Worm (Caenorhabditis elegans) whole organism, L4 larva: Measurements from ENCODE around the gene C14A4.7.
A peak's percentile ranks its signal among the peaks of the same experiment; 100 is the strongest.

ENCODE experiments used
- ZK546.5 ChIP-seq, 2 experiments: sonication (generic microtip); optimal IDR thresholded peaks; 2 replicates each; lab custom pipeline; 2017; ENCODE audit warnings: missing biosample characterization in 2 of 2, missing genetic modification characterization in 2 of 2
- aly-2 ChIP-seq: sonication (generic microtip); optimal IDR thresholded peaks from 2 replicates; lab custom pipeline; 2018; ENCODE audit warnings: missing biosample characterization, missing genetic modification characterization
- ama-1 ChIP-seq: fragments of 150-350 bp; optimal IDR thresholded peaks from 2 replicates; lab custom pipeline; 2014; ENCODE audit warnings: inconsistent platforms, mixed read lengths
- ceh-28 ChIP-seq: fragments of 150-350 bp; optimal IDR thresholded peaks from 2 replicates; lab custom pipeline; 2014; ENCODE audit warnings: missing biosample characterization, missing genetic modification reagents, missing genetic modification characterization
- ceh-82 ChIP-seq: sonication (generic microtip); optimal IDR thresholded peaks from 2 replicates; lab custom pipeline; 2017; ENCODE audit warnings: missing biosample characterization, missing genetic modification characterization
- jun-1 ChIP-seq: fragments of 150-350 bp; optimal IDR thresholded peaks from 2 replicates; lab custom pipeline; 2014; ENCODE audit warnings: missing biosample characterization, missing genetic modification reagents, missing genetic modification characterization
- madf-9 ChIP-seq: fragments of 200-800 bp; sonication (Bioruptor generic); conservative IDR thresholded peaks from 2 replicates; pipeline ENCODE4 v1.3.6; 2022; ENCODE audit warnings: missing genetic modification reagents, missing genetic modification characterization, missing compliant biosample characterization
- nhr-237 ChIP-seq: sonication (generic microtip); optimal IDR thresholded peaks from 2 replicates; lab custom pipeline; 2017; ENCODE audit warnings: missing biosample characterization, missing genetic modification characterization
- nhr-28 ChIP-seq: fragments of 150-350 bp; optimal IDR thresholded peaks from 2 replicates; lab custom pipeline; 2014; ENCODE audit warnings: missing biosample characterization, missing genetic modification characterization
- nhr-6 ChIP-seq: fragments of 150-350 bp; optimal IDR thresholded peaks from 2 replicates; lab custom pipeline; 2014; ENCODE audit warnings: missing biosample characterization, missing genetic modification characterization
- unc-39 ChIP-seq: sonication (generic microtip); optimal IDR thresholded peaks from 2 replicates; lab custom pipeline; 2017; ENCODE audit warnings: missing biosample characterization, missing genetic modification characterization
- unc-62 ChIP-seq, 3 experiments: fragments of 150-350 bp in 1 of 3; sonication (generic microtip); optimal IDR thresholded peaks in 2 of 3; peaks in 1 of 3; 1 replicate in 1 of 3; 2 replicates in 2 of 3; lab custom pipeline; 2014 to 2017; ENCODE audit warnings: missing biosample characterization in 3 of 3, missing genetic modification characterization in 3 of 3, missing genetic modification reagents in 3 of 3, missing genotype in 1 of 3
- zfp-3 ChIP-seq: fragments of 200-800 bp; sonication (Bioruptor generic); conservative IDR thresholded peaks from 2 replicates; pipeline ENCODE4 v1.3.6; 2022; ENCODE audit warnings: missing genetic modification reagents, missing genetic modification characterization, missing compliant biosample characterization

- TF ChIP-seq aly-2 (tag; lab: Kevin White, UChicago) (no peak), nhr-6 (tag; lab: Kevin White, UChicago) (no peak), ama-1 (lab: Kevin White, UChicago) (no peak), nhr-28 (tag; lab: Kevin White, UChicago) (no peak), jun-1 (tag; lab: Kevin White, UChicago) (no peak), nhr-237 (tag; lab: Kevin White, UChicago) (no peak), unc-39 (tag; lab: Kevin White, UChicago) (no peak), ZK546.5 (tag; optimal IDR thresholded peaks at IDR 0.05; lab: Kevin White, UChicago) (no peak), zfp-3 (GFP tag; lab: Robert Waterston, UW) (no peak), unc-62 (GFP tag; optimal IDR thresholded peaks at IDR 0.05 in 1 of 2; lab: Kevin White, UChicago) (peak in 1 of 2 experiments; percentile 83), unc-62 (tag; optimal IDR thresholded peaks at IDR 0.05; lab: Kevin White, UChicago) (no peak), madf-9 (GFP tag; lab: Robert Waterston, UW) (no peak), ceh-82 (tag; lab: Kevin White, UChicago) (no peak), ceh-28 (tag; lab: Kevin White, UChicago) (no peak)
Observed at ce11 chrII:10598039-10598438, 1.7 kb upstream of the C14A4.7 start, which contains the start of gene C14A4.8.
